Fruit fly (Drosophila melanogaster) whole organism, adult: ENCODE results near the gene CG4709.

Experiments used
- CG11617 ChIP-seq: fragments of 200-800 bp; sonication (Bioruptor generic); optimal IDR thresholded peaks from 2 replicates; lab custom pipeline; 2017; ENCODE audit warnings: mild to moderate bottlenecking, missing biosample characterization, missing genetic modification reagents, missing genetic modification characterization
- CG12768 ChIP-seq: fragments of 200-800 bp; sonication (Bioruptor generic); optimal IDR thresholded peaks from 2 replicates; lab custom pipeline; 2017; ENCODE audit warnings: missing biosample characterization, missing genetic modification characterization, mild to moderate bottlenecking, moderate library complexity, missing genetic modification reagents
- CG14711 ChIP-seq: fragments of 200-800 bp; sonication (Bioruptor generic); optimal IDR thresholded peaks from 2 replicates; lab custom pipeline; 2018; ENCODE audit warnings: missing biosample characterization, mild to moderate bottlenecking, missing genetic modification characterization, moderate library complexity
- CG1620 ChIP-seq: fragments of 200-800 bp; sonication (Bioruptor generic); optimal IDR thresholded peaks from 2 replicates; lab custom pipeline; 2016; ENCODE audit warnings: missing biosample characterization, missing genetic modification characterization
- CG33017 ChIP-seq: fragments of 200-800 bp; sonication (Bioruptor generic); optimal IDR thresholded peaks from 2 replicates; lab custom pipeline; 2018; ENCODE audit warnings: missing biosample characterization, mild to moderate bottlenecking, missing genetic modification characterization, moderate library complexity
- CG5204 ChIP-seq: fragments of 200-800 bp; sonication (Bioruptor generic); optimal IDR thresholded peaks from 2 replicates; lab custom pipeline; 2016; ENCODE audit warnings: missing biosample characterization, missing genetic modification characterization
- CG7045 ChIP-seq: fragments of 200-800 bp; sonication (Bioruptor generic); optimal IDR thresholded peaks from 2 replicates; lab custom pipeline; 2017; ENCODE audit warnings: missing biosample characterization, mild to moderate bottlenecking, missing genetic modification characterization
- CG7101 ChIP-seq: fragments of 200-800 bp; sonication (Bioruptor generic); optimal IDR thresholded peaks from 2 replicates; lab custom pipeline; 2018; ENCODE audit warnings: missing biosample characterization, mild to moderate bottlenecking, missing genetic modification characterization, moderate library complexity
- Clk ChIP-seq: fragments of 200-800 bp; sonication (Bioruptor generic); optimal IDR thresholded peaks from 2 replicates; lab custom pipeline; 2017; ENCODE audit warnings: missing biosample characterization, missing genetic modification characterization
- Crg-1 ChIP-seq: fragments of 200-800 bp; sonication (Bioruptor generic); optimal IDR thresholded peaks from 2 replicates; lab custom pipeline; 2016; ENCODE audit warnings: missing biosample characterization, missing genetic modification characterization
- Hr96 ChIP-seq: fragments of 200-800 bp; sonication (Bioruptor generic); optimal IDR thresholded peaks from 2 replicates; lab custom pipeline; 2016; ENCODE audit warnings: missing biosample characterization, missing genetic modification characterization
- Mnt ChIP-seq: fragments of 200-800 bp; sonication (Bioruptor generic); optimal IDR thresholded peaks from 2 replicates; lab custom pipeline; 2016; ENCODE audit warnings: missing biosample characterization, mild to moderate bottlenecking, missing genetic modification characterization
- bab1 ChIP-seq: fragments of 200-800 bp; sonication (Bioruptor generic); optimal IDR thresholded peaks from 3 replicates; lab custom pipeline; 2019; ENCODE audit warnings: missing biosample characterization, mild to moderate bottlenecking, missing genetic modification characterization, moderate library complexity
- cic ChIP-seq: fragments of 200-800 bp; sonication (Bioruptor generic); optimal IDR thresholded peaks from 2 replicates; lab custom pipeline; 2017; ENCODE audit warnings: missing biosample characterization, mild to moderate bottlenecking, missing genetic modification characterization, moderate library complexity
- cnc ChIP-seq, 2 experiments: fragments of >200 bp; optimal IDR thresholded peaks; 2 replicates each; lab custom pipeline; 2017
- kay ChIP-seq: fragments of 200-800 bp; sonication (Bioruptor generic); peaks from one replicate; lab custom pipeline; 2016; ENCODE audit warnings: missing biosample characterization, missing genetic modification characterization, borderline replicate concordance
- ovo ChIP-seq: fragments of 200-800 bp; sonication (Bioruptor generic); optimal IDR thresholded peaks from 2 replicates; lab custom pipeline; 2016; ENCODE audit warnings: missing biosample characterization, missing genetic modification characterization
- pad ChIP-seq: fragments of 200-800 bp; sonication (Bioruptor generic); optimal IDR thresholded peaks from 3 replicates; lab custom pipeline; 2017; ENCODE audit warnings: missing biosample characterization, missing genetic modification characterization, mild to moderate bottlenecking, moderate library complexity, missing genetic modification reagents
- tj ChIP-seq: fragments of 200-800 bp; sonication (Bioruptor generic); optimal IDR thresholded peaks from 3 replicates; lab custom pipeline; 2017; ENCODE audit warnings: missing biosample characterization, mild to moderate bottlenecking, missing genetic modification characterization, moderate library complexity
- toe ChIP-seq: fragments of 200-800 bp; sonication (Bioruptor generic); optimal IDR thresholded peaks from 2 replicates; lab custom pipeline; 2016; ENCODE audit warnings: missing biosample characterization, missing genetic modification characterization

CG4709 gene

DNA sequence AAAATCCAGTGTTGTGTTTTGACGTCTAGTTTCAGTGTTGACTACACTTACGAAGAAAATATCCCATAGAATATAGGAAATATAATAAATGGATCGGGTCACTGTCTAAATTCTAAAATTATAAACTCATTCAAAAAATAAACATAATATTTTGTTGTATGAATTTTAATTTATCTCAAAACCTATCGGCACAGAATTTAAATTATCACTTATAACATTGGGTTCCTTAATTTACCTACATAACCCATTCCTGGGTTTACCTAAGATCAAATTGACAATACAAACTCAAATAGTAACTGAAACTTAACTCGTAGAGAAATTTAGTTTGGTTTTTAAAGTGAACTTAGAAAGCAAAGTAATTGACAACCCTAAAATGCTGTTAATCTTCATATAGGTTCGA is 42.4 kb downstream of the CG4709 start:
- TF ChIP-seq CG1620 (GFP tag; lab: Kevin White, UChicago): no peak
- no peak for TF ChIP-seq tj (GFP tag; lab: Kevin White, UChicago)
- no peak for TF ChIP-seq CG12768 (GFP tag; lab: Kevin White, UChicago)
- TF ChIP-seq toe (GFP tag; lab: Kevin White, UChicago): no peak
- no peak for TF ChIP-seq CG7101 (tag; lab: Kevin White, UChicago)
- peak; percentile 14 for TF ChIP-seq CG11617 (GFP tag; lab: Kevin White, UChicago)

DNA sequence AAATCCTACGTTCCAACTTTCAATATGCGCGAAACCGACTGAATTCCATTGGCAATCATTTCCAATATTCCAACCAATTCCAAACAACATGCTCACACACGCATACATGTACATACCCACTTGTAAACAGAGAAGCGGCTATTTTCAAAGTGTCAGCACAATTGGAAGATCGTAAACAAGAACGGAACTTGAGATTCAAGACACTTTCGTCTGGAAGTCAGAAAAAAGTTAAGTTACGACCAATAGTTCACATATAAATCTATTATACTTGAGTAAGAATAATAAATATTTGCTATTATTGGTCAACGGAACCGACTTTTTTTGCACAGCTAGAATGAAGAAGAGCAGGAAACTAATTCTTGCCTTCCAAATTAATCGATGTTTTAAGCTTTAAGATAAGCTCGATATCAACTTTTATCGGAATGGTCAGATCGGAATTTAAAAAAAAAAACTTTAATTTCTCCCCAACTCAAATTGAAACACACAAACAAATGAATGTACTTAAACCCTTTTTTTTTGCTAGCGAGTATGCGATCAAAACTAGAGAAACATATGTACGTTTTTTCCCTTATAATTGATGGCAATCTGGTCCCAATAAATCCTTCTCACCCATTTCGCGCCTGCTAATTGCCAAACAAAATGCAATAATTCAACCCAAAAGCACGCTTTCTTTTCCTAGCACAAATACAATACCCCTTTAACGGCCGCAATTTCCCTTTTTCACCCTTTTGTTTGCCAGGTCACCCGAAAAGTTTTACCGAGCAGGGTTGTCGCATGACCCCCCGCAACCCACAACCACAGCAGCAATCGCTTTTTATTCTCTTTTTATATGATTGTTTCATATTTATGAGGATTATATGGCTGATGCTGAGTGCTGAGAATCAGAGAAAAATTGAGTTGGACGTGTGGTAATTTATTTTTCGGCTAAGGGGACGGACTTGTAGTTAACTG is 48.6 kb downstream of the CG4709 start, which contains the start of the genes CG31875 and SoYb:
Gene CG31875 (minus strand): TSS at position 329 of the 951 bp plus-strand sequence.
Gene SoYb (minus strand): TSS at position 329 of the 951 bp plus-strand sequence.
- TF ChIP-seq CG11617 (GFP tag; lab: Kevin White, UChicago) (no peak), CG14711 (peak; percentile 58), CG12768 (GFP tag; lab: Kevin White, UChicago) (no peak), tj (GFP tag; lab: Kevin White, UChicago) (peak; percentile 94), kay (GFP tag; lab: Kevin White, UChicago) (peak; percentile 5), bab1 (GFP tag; lab: Kevin White, UChicago) (peak; percentile 64), cnc (optimal IDR thresholded peaks at IDR 0.05; lab: Kevin White, UChicago) (no peak), CG33017 (no peak)

DNA sequence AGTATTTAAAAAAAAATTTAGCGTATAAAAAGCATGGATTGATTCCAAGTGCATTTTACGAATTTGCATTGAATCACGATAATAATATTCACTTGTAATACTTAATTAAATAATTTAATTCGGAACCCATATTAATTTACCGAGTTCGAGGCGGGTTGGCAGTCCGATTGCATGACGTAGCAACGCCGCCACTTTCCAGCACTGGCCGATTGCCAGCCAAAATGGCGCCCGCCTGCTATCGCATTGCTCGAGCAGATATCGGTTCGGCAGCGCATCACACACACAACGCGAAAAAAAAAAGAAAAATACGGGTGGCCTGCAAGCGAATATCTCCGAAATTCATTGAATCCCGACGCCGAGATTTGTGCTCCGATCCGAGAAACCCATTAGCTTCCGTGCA is 49.5 kb downstream of the CG4709 start, which contains the start of gene Ndf:
Gene Ndf (plus strand): TSS at position 240 of the 400 bp plus-strand sequence.
- no peak for TF ChIP-seq cic
- peak; percentile 44 for TF ChIP-seq CG33017
- peak; percentile 3 to 47 for TF ChIP-seq cnc (optimal IDR thresholded peaks at IDR 0.05; lab: Kevin White, UChicago)
- TF ChIP-seq pad: peak; percentile 65
- TF ChIP-seq CG5204 (GFP tag; lab: Kevin White, UChicago): peak; percentile 44
- TF ChIP-seq tj (GFP tag; lab: Kevin White, UChicago): peak; percentile 15
- TF ChIP-seq Clk: peak; percentile 25
- peak; percentile 77 for TF ChIP-seq Crg-1 (GFP tag; lab: Kevin White, UChicago)
- TF ChIP-seq ovo: peak; percentile 59
- peak; percentile 66 for TF ChIP-seq CG12768 (GFP tag; lab: Kevin White, UChicago)
- TF ChIP-seq toe (GFP tag; lab: Kevin White, UChicago): peak; percentile 76
- TF ChIP-seq bab1 (GFP tag; lab: Kevin White, UChicago): peak; percentile 61
- peak; percentile 71 for TF ChIP-seq Mnt (GFP tag; lab: Kevin White, UChicago)
- no peak for TF ChIP-seq kay (GFP tag; lab: Kevin White, UChicago)
- TF ChIP-seq CG1620 (GFP tag; lab: Kevin White, UChicago): peak; percentile 77
- TF ChIP-seq CG14711: peak; percentile 44
- peak; percentile 45 for TF ChIP-seq CG7045 (GFP tag; lab: Kevin White, UChicago)
- peak; percentile 51 for TF ChIP-seq Hr96 (GFP tag; lab: Kevin White, UChicago)
- peak; percentile 77 for TF ChIP-seq CG7101 (tag; lab: Kevin White, UChicago)
- TF ChIP-seq CG11617 (GFP tag; lab: Kevin White, UChicago): peak; percentile 33

DNA sequence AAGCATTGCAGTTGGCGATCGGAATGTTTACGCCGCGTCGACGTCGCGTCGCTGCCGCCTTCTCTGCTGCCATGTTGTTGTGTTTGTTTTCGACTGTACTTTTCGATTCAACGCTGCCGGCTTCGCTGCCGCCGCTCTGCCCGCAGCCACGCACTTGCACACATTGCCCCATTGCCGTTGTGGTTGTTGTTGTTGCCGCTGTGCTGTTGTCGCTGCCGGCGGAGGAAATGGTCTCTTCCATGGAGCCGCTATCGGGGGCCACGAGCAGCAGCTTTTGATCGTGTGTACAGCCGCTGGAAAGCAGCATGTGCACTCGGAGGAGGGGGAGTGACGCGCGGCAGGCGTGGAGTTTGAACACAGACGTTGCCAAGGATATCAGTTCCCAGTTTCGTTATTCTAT is 50.4 kb downstream of the CG4709 start:
- TF ChIP-seq Crg-1 (GFP tag; lab: Kevin White, UChicago): no peak
- TF ChIP-seq toe (GFP tag; lab: Kevin White, UChicago): no peak
- TF ChIP-seq cnc (optimal IDR thresholded peaks at IDR 0.05; lab: Kevin White, UChicago): no peak
- TF ChIP-seq CG1620 (GFP tag; lab: Kevin White, UChicago): no peak
- TF ChIP-seq ovo: no peak
- TF ChIP-seq bab1 (GFP tag; lab: Kevin White, UChicago): no peak
- TF ChIP-seq Hr96 (GFP tag; lab: Kevin White, UChicago): no peak
- no peak for TF ChIP-seq CG11617 (GFP tag; lab: Kevin White, UChicago)
- no peak for TF ChIP-seq CG33017
- TF ChIP-seq Clk: no peak
- no peak for TF ChIP-seq CG12768 (GFP tag; lab: Kevin White, UChicago)
